Fruit fly (Drosophila melanogaster): ENCODE results near the gene Bx42.

The Bx42 gene

DNA sequence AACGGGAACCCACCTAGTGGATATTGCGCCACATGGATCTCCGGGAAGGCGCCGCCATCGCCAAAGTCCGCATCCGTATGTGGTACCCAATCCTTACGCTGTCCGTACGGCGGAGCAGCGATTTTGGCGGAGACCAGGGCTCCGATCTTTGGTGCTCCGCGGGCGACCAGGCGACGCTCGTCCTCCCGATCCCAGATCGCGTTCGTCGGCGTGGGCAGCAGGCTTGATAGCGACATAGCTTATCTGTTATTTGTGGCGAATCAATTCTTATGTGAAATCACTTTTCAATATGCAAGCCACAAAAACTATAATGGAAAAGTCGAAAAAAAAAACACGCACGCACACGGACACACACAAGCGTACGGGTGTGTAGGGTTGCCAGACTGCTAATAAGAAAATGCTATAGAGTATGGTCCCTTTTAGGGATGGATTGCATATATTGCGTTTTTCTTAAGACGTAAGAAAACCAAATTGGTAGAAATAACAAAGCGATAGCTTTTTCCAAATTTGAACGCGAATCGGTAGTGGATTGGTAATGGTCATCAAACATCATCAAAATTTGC lies at the start of gene Bx42:
Gene Bx42 (minus strand): TSS at position 393 of the 563 bp plus-strand sequence.
- no peak for TF ChIP-seq CG8159 (tag; optimal IDR thresholded peaks at IDR 0.05)
- peak; percentile 28; the same call in 1 of the 3 replicates for TF ChIP-seq CG4496 (GFP tag; IDR thresholded peaks at IDR 0.05)

dm6 chrX:9155715-9156387 lies 49.4 kb upstream of the Bx42 start:
- TF ChIP-seq D1 (tag; optimal IDR thresholded peaks at IDR 0.05) (no peak), CG32121 (GFP tag; IDR thresholded peaks at IDR 0.05) (peak; percentile 23), Pif1A (GFP tag; optimal IDR thresholded peaks at IDR 0.05) (peak; percentile 50), CG9948 (tag; optimal IDR thresholded peaks at IDR 0.05) (peak; percentile 9), Ets98B (GFP tag; IDR thresholded peaks at IDR 0.05) (no peak), CG12605 (GFP tag; IDR thresholded peaks at IDR 0.05) (peak; percentile 29), CG10348 (GFP tag; IDR thresholded peaks at IDR 0.05) (no peak), CG14655 (GFP tag; optimal IDR thresholded peaks at IDR 0.05) (peak; percentile 54), CG8301 (tag; optimal IDR thresholded peaks at IDR 0.05) (peak; percentile 12), gl (tag; optimal IDR thresholded peaks at IDR 0.05) (peak; percentile 53), CG8159 (tag; optimal IDR thresholded peaks at IDR 0.05) (peak; percentile 25), CG15710 (tag; optimal IDR thresholded peaks at IDR 0.05) (peak; percentile 31), CG4496 (GFP tag; IDR thresholded peaks at IDR 0.05) (peak; percentile 31; the same call in 1 of the 3 replicates), Snoo (tag; optimal IDR thresholded peaks at IDR 0.05) (no peak), Pif1B (GFP tag; optimal IDR thresholded peaks at IDR 0.05) (peak; percentile 55), rn (GFP tag; IDR thresholded peaks at IDR 0.05) (no peak), fd96Ca (GFP tag; IDR thresholded peaks at IDR 0.05) (peak; percentile 46; the same call in 2 of the 3 replicates), EcR (GFP tag; optimal IDR thresholded peaks at IDR 0.05) (no peak), CG17806 (tag; optimal IDR thresholded peaks at IDR 0.05) (no peak), CG13204 (GFP tag; optimal IDR thresholded peaks at IDR 0.05) (peak; percentile 41), CG34367 (tag; optimal IDR thresholded peaks at IDR 0.05) (peak; percentile 49)

- peak; percentile 24 for TF ChIP-seq gl (tag; optimal IDR thresholded peaks at IDR 0.05)
- peak; percentile 86 for TF ChIP-seq CG8159 (tag; optimal IDR thresholded peaks at IDR 0.05)
- peak; percentile 82 for TF ChIP-seq CG14655 (GFP tag; optimal IDR thresholded peaks at IDR 0.05)
- peak; percentile 31 for TF ChIP-seq Pif1B (GFP tag; optimal IDR thresholded peaks at IDR 0.05)
- peak; percentile 79 for TF ChIP-seq CG17806 (tag; optimal IDR thresholded peaks at IDR 0.05)
- peak; percentile 53; the same call in 1 of the 2 replicates for TF ChIP-seq CG32121 (GFP tag; IDR thresholded peaks at IDR 0.05)
- no peak for TF ChIP-seq rn (GFP tag; IDR thresholded peaks at IDR 0.05)
- TF ChIP-seq CG13204 (GFP tag; optimal IDR thresholded peaks at IDR 0.05) = no peak
- no peak for TF ChIP-seq CG10348 (GFP tag; IDR thresholded peaks at IDR 0.05)
- TF ChIP-seq Ets98B (GFP tag; IDR thresholded peaks at IDR 0.05) = peak; percentile 23; the same call in 1 of the 2 replicates
- peak; percentile 82 for TF ChIP-seq CG15710 (tag; optimal IDR thresholded peaks at IDR 0.05)
- TF ChIP-seq Snoo (tag; optimal IDR thresholded peaks at IDR 0.05) = peak; percentile 57
- TF ChIP-seq CG8301 (tag; optimal IDR thresholded peaks at IDR 0.05) = peak; percentile 80
- peak; percentile 54; the same call in 2 of the 3 replicates for TF ChIP-seq CG4496 (GFP tag; IDR thresholded peaks at IDR 0.05)
- peak; percentile 68 for TF ChIP-seq D1 (tag; optimal IDR thresholded peaks at IDR 0.05)
- TF ChIP-seq CG34367 (tag; optimal IDR thresholded peaks at IDR 0.05) = peak; percentile 48
- TF ChIP-seq EcR (GFP tag; optimal IDR thresholded peaks at IDR 0.05) = no peak
- TF ChIP-seq CG9948 (tag; optimal IDR thresholded peaks at IDR 0.05) = peak; percentile 78
- TF ChIP-seq Pif1A (GFP tag; optimal IDR thresholded peaks at IDR 0.05) = peak; percentile 48
- no peak for TF ChIP-seq fd96Ca (GFP tag; IDR thresholded peaks at IDR 0.05)
- TF ChIP-seq CG12605 (GFP tag; IDR thresholded peaks at IDR 0.05) = no peak
Observed at dm6 chrX:9155134-9155533, 48.7 kb upstream of the Bx42 start.

- TF ChIP-seq CG8301 (tag; optimal IDR thresholded peaks at IDR 0.05) (peak; percentile 9), CG34367 (tag; optimal IDR thresholded peaks at IDR 0.05) (peak; percentile 8), CG13204 (GFP tag; optimal IDR thresholded peaks at IDR 0.05) (peak; percentile 33), fd96Ca (GFP tag; IDR thresholded peaks at IDR 0.05) (peak; percentile 70; the same call in 1 of the 3 replicates), CG4496 (GFP tag; IDR thresholded peaks at IDR 0.05) (peak; percentile 69; the same call in 2 of the 3 replicates), CG12605 (GFP tag; IDR thresholded peaks at IDR 0.05) (peak; percentile 71), CG32121 (GFP tag; IDR thresholded peaks at IDR 0.05) (peak; percentile 74), EcR (GFP tag; optimal IDR thresholded peaks at IDR 0.05) (peak; percentile 8), Ets98B (GFP tag; IDR thresholded peaks at IDR 0.05) (peak; percentile 70), CG15710 (tag; optimal IDR thresholded peaks at IDR 0.05) (no peak), CG14655 (GFP tag; optimal IDR thresholded peaks at IDR 0.05) (no peak), CG8159 (tag; optimal IDR thresholded peaks at IDR 0.05) (peak; percentile 43), CG10348 (GFP tag; IDR thresholded peaks at IDR 0.05) (no peak)
Observed at dm6 chrX:9152127-9152598, 45.8 kb upstream of the Bx42 start.

dm6 chrX:9148989-9149522 lies 42.7 kb upstream of the Bx42 start, which contains the start of the genes fh and Bap111:
fh (minus strand) TSS chrX:9149071.
Bap111 (plus strand) TSS chrX:9149309.
- TF ChIP-seq CG9948 (tag; optimal IDR thresholded peaks at IDR 0.05) (no peak), CG8301 (tag; optimal IDR thresholded peaks at IDR 0.05) (no peak), rn (GFP tag; IDR thresholded peaks at IDR 0.05) (no peak), Pif1B (GFP tag; optimal IDR thresholded peaks at IDR 0.05) (no peak), gl (tag; optimal IDR thresholded peaks at IDR 0.05) (no peak), CG8159 (tag; optimal IDR thresholded peaks at IDR 0.05) (peak; percentile 7)

Data from whole organism, pupa.